Fruit fly (Drosophila melanogaster) whole organism, prepupa: ENCODE measurements around the gene Setd3.

ENCODE experiments used
- Blimp-1 ChIP-seq: fragments of 200-800 bp; sonication (Bioruptor generic); optimal IDR thresholded peaks from 3 replicates; lab custom pipeline; 2017; ENCODE audit warnings: missing biosample characterization, missing genetic modification characterization, mild to moderate bottlenecking, moderate library complexity, missing genetic modification reagents
- CG10631 ChIP-seq: fragments of 200-800 bp; sonication (Bioruptor generic); optimal IDR thresholded peaks from 2 replicates; lab custom pipeline; 2016; ENCODE audit warnings: missing biosample characterization, missing genetic modification characterization
- CG10669 ChIP-seq: fragments of 200-800 bp; sonication (Bioruptor generic); optimal IDR thresholded peaks from 3 replicates; lab custom pipeline; 2018; ENCODE audit warnings: missing biosample characterization, mild to moderate bottlenecking, missing genetic modification characterization, moderate library complexity
- CG11294 ChIP-seq: fragments of 200-800 bp; sonication (Bioruptor generic); IDR thresholded peaks from 2 replicates; pipeline ENCODE4 v1.3.6; 2022; ENCODE audit warnings: missing biosample characterization, missing genetic modification characterization
- CG11902 ChIP-seq: fragments of 200-800 bp; sonication (Bioruptor generic); optimal IDR thresholded peaks from 3 replicates; lab custom pipeline; 2016; ENCODE audit warnings: missing biosample characterization, missing genetic modification characterization
- CG15336 ChIP-seq: fragments of 200-800 bp; sonication (Bioruptor generic); IDR thresholded peaks from 2 replicates; pipeline ENCODE4 v1.3.6; 2022; ENCODE audit warnings: missing biosample characterization, missing genetic modification characterization
- CG1621 ChIP-seq: fragments of 200-800 bp; sonication (Bioruptor generic); optimal IDR thresholded peaks from 3 replicates; lab custom pipeline; 2018; ENCODE audit warnings: missing biosample characterization, mild to moderate bottlenecking, missing genetic modification characterization
- CG16779 ChIP-seq: fragments of 200-800 bp; sonication (Bioruptor generic); optimal IDR thresholded peaks from 3 replicates; lab custom pipeline; 2017; ENCODE audit warnings: missing biosample characterization, mild to moderate bottlenecking, missing genetic modification characterization
- CG3032 ChIP-seq: fragments of 200-800 bp; optimal IDR thresholded peaks from 2 replicates; lab custom pipeline; 2019; ENCODE audit warnings: missing biosample characterization, mild to moderate bottlenecking, missing genetic modification characterization, moderate library complexity
- CG31627 ChIP-seq: fragments of 200-800 bp; sonication (Bioruptor generic); optimal IDR thresholded peaks from 3 replicates; lab custom pipeline; 2016; ENCODE audit warnings: missing biosample characterization, missing genetic modification characterization
- CG32006 ChIP-seq: fragments of 200-800 bp; sonication (Bioruptor generic); optimal IDR thresholded peaks from 3 replicates; lab custom pipeline; 2017; ENCODE audit warnings: missing biosample characterization, mild to moderate bottlenecking, missing genetic modification characterization
- CG34406 ChIP-seq: fragments of 200-800 bp; sonication (Bioruptor generic); optimal IDR thresholded peaks from 3 replicates; lab custom pipeline; 2016; ENCODE audit warnings: missing biosample characterization, missing genetic modification characterization
- CG3919 ChIP-seq: fragments of 200-800 bp; sonication (Bioruptor generic); optimal IDR thresholded peaks from 3 replicates; lab custom pipeline; 2016; ENCODE audit warnings: missing biosample characterization, missing genetic modification characterization
- CG4318 ChIP-seq: fragments of 200-800 bp; sonication (Bioruptor generic); optimal IDR thresholded peaks from 3 replicates; lab custom pipeline; 2017; ENCODE audit warnings: missing biosample characterization, mild to moderate bottlenecking, missing genetic modification characterization
- CG6163 ChIP-seq: fragments of 200-800 bp; sonication (Bioruptor generic); IDR thresholded peaks from 3 replicates; pipeline ENCODE4 v1.3.6; 2022; ENCODE audit warnings: missing biosample characterization, missing genetic modification characterization
- CG6792 ChIP-seq: fragments of 200-800 bp; sonication (Bioruptor generic); optimal IDR thresholded peaks from 3 replicates; lab custom pipeline; 2016; ENCODE audit warnings: missing biosample characterization, missing genetic modification characterization
- CG6808 ChIP-seq: fragments of 200-800 bp; sonication (Bioruptor generic); optimal IDR thresholded peaks from 3 replicates; lab custom pipeline; 2017; ENCODE audit warnings: missing biosample characterization, missing genetic modification characterization, mild to moderate bottlenecking, moderate library complexity, missing genetic modification reagents
- CG6854 ChIP-seq: fragments of 200-800 bp; sonication (Bioruptor generic); optimal IDR thresholded peaks from 2 replicates; lab custom pipeline; 2017; ENCODE audit warnings: missing biosample characterization, mild to moderate bottlenecking, missing genetic modification characterization
- CG7368 ChIP-seq: fragments of 200-800 bp; sonication (Bioruptor generic); optimal IDR thresholded peaks from 3 replicates; lab custom pipeline; 2016; ENCODE audit warnings: missing biosample characterization, missing genetic modification characterization
- CG8319 ChIP-seq: fragments of 200-800 bp; sonication (Bioruptor generic); optimal IDR thresholded peaks from 3 replicates; lab custom pipeline; 2016; ENCODE audit warnings: missing biosample characterization, missing genetic modification characterization
- CG8632 ChIP-seq: fragments of 200-800 bp; sonication (Bioruptor generic); optimal IDR thresholded peaks from 3 replicates; lab custom pipeline; 2016; ENCODE audit warnings: missing biosample characterization, missing genetic modification characterization
- CG9139 ChIP-seq: fragments of 200-800 bp; sonication (Bioruptor generic); optimal IDR thresholded peaks from 3 replicates; lab custom pipeline; 2017; ENCODE audit warnings: missing biosample characterization, mild to moderate bottlenecking, missing genetic modification characterization
- Eip78C ChIP-seq: fragments of 200-800 bp; sonication (Bioruptor generic); peaks from one replicate; lab custom pipeline; 2016; ENCODE audit warnings: missing biosample characterization, missing genetic modification characterization
- Ets21C ChIP-seq: fragments of 200-800 bp; sonication (Bioruptor generic); optimal IDR thresholded peaks from 3 replicates; lab custom pipeline; 2016; ENCODE audit warnings: missing biosample characterization, missing genetic modification characterization
- Ets96B ChIP-seq: fragments of 200-800 bp; optimal IDR thresholded peaks from 2 replicates; lab custom pipeline; 2019; ENCODE audit warnings: missing biosample characterization, mild to moderate bottlenecking, missing genetic modification characterization, moderate library complexity
- Gug ChIP-seq: fragments of 200-800 bp; sonication (Bioruptor generic); IDR thresholded peaks from 2 replicates; pipeline ENCODE4 v1.3.6; 2022; ENCODE audit warnings: missing biosample characterization, missing genetic modification characterization
- Hr38 ChIP-seq: sonication (Bioruptor generic); optimal IDR thresholded peaks from 2 replicates; lab custom pipeline; 2016; ENCODE audit warnings: missing biosample characterization, missing genetic modification characterization
- Hr39 ChIP-seq: fragments of 200-800 bp; sonication (Bioruptor generic); optimal IDR thresholded peaks from 2 replicates; lab custom pipeline; 2016; ENCODE audit warnings: missing biosample characterization, missing genetic modification characterization
- Hr4 ChIP-seq: fragments of 200-800 bp; sonication (Bioruptor generic); optimal IDR thresholded peaks from 3 replicates; lab custom pipeline; 2016; ENCODE audit warnings: missing biosample characterization, missing genetic modification characterization
- Lpt ChIP-seq: fragments of 200-800 bp; sonication (Bioruptor generic); optimal IDR thresholded peaks from 3 replicates; lab custom pipeline; 2016; ENCODE audit warnings: missing biosample characterization, missing genetic modification characterization
- Met ChIP-seq: fragments of 200-800 bp; sonication (Bioruptor generic); optimal IDR thresholded peaks from 3 replicates; lab custom pipeline; 2016; ENCODE audit warnings: missing biosample characterization, missing genetic modification characterization
- OdsH ChIP-seq: fragments of 200-800 bp; sonication (Bioruptor generic); optimal IDR thresholded peaks from 3 replicates; lab custom pipeline; 2016; ENCODE audit warnings: missing biosample characterization, missing genetic modification characterization
- Smox ChIP-seq: fragments of 200-800 bp; sonication (Bioruptor generic); optimal IDR thresholded peaks from 3 replicates; lab custom pipeline; 2016; ENCODE audit warnings: missing biosample characterization, missing genetic modification characterization
- Sox102F ChIP-seq: fragments of 200-800 bp; sonication (Bioruptor generic); optimal IDR thresholded peaks from 2 replicates; lab custom pipeline; 2016; ENCODE audit warnings: missing biosample characterization, mild to moderate bottlenecking, missing genetic modification characterization
- Sox14 ChIP-seq: fragments of 200-800 bp; sonication (Bioruptor generic); optimal IDR thresholded peaks from 3 replicates; lab custom pipeline; 2016; ENCODE audit warnings: missing biosample characterization, missing genetic modification characterization
- Sox15 ChIP-seq: fragments of 200-800 bp; sonication (Bioruptor generic); optimal IDR thresholded peaks from 3 replicates; lab custom pipeline; 2016; ENCODE audit warnings: missing biosample characterization, missing genetic modification characterization
- achi ChIP-seq: fragments of 200-800 bp; sonication (Bioruptor generic); optimal IDR thresholded peaks from 3 replicates; lab custom pipeline; 2016; ENCODE audit warnings: missing biosample characterization, missing genetic modification characterization
- acj6 ChIP-seq: fragments of 200-800 bp; sonication (Bioruptor generic); optimal IDR thresholded peaks from 3 replicates; lab custom pipeline; 2016; ENCODE audit warnings: missing biosample characterization, missing genetic modification characterization
- cyc ChIP-seq: fragments of 200-800 bp; sonication (Bioruptor generic); optimal IDR thresholded peaks from 3 replicates; lab custom pipeline; 2016; ENCODE audit warnings: missing biosample characterization, missing genetic modification characterization
- dac ChIP-seq: fragments of 200-800 bp; sonication (Bioruptor generic); optimal IDR thresholded peaks from 2 replicates; lab custom pipeline; 2017; ENCODE audit warnings: missing biosample characterization, mild to moderate bottlenecking, missing genetic modification characterization
- eg ChIP-seq: fragments of 200-800 bp; sonication (Bioruptor generic); IDR thresholded peaks from 3 replicates; pipeline ENCODE4 v1.3.6; 2022; ENCODE audit warnings: missing biosample characterization, missing genetic modification characterization
- esn ChIP-seq: fragments of 200-800 bp; sonication (Bioruptor generic); optimal IDR thresholded peaks from 2 replicates; lab custom pipeline; 2016; ENCODE audit warnings: missing biosample characterization, mild to moderate bottlenecking, missing genetic modification characterization, moderate library complexity
- fd59A ChIP-seq: fragments of 200-800 bp; sonication (Bioruptor generic); optimal IDR thresholded peaks from 2 replicates; lab custom pipeline; 2017; ENCODE audit warnings: missing biosample characterization, mild to moderate bottlenecking, missing genetic modification characterization, missing genetic modification reagents
- fd85E ChIP-seq: fragments of 200-800 bp; sonication (Bioruptor generic); optimal IDR thresholded peaks from 3 replicates; lab custom pipeline; 2016; ENCODE audit warnings: missing biosample characterization, missing genetic modification characterization
- fkh ChIP-seq: fragments of 200-800 bp; sonication (Bioruptor generic); optimal IDR thresholded peaks from 3 replicates; lab custom pipeline; 2017; ENCODE audit warnings: missing biosample characterization, mild to moderate bottlenecking, missing genetic modification characterization, moderate library complexity
- lz ChIP-seq: fragments of 200-800 bp; sonication (Bioruptor generic); optimal IDR thresholded peaks from 3 replicates; lab custom pipeline; 2016; ENCODE audit warnings: missing biosample characterization, missing genetic modification characterization
- net ChIP-seq: fragments of 200-800 bp; sonication (Bioruptor generic); optimal IDR thresholded peaks from 3 replicates; lab custom pipeline; 2016; ENCODE audit warnings: missing biosample characterization, missing genetic modification characterization
- pdm3 ChIP-seq: fragments of 200-800 bp; sonication (Bioruptor generic); optimal IDR thresholded peaks from 3 replicates; lab custom pipeline; 2016; ENCODE audit warnings: missing biosample characterization, missing genetic modification characterization
- spab ChIP-seq: fragments of 200-800 bp; sonication (Bioruptor generic); optimal IDR thresholded peaks from 2 replicates; lab custom pipeline; 2017; ENCODE audit warnings: missing biosample characterization, mild to moderate bottlenecking, missing genetic modification characterization, missing genetic modification reagents
- ss ChIP-seq, 2 experiments: fragments of 200-800 bp; sonication (Bioruptor generic); optimal IDR thresholded peaks; 2 replicates in 1 of 2; 3 replicates in 1 of 2; lab custom pipeline; 2017 to 2018; ENCODE audit warnings: mild to moderate bottlenecking in 2 of 2, missing biosample characterization in 2 of 2, missing genetic modification characterization in 2 of 2, moderate library complexity in 1 of 2
- svp ChIP-seq: fragments of 200-800 bp; sonication (Bioruptor generic); peaks from one replicate; lab custom pipeline; 2016; ENCODE audit warnings: missing biosample characterization, missing genetic modification characterization
- topi ChIP-seq: fragments of 200-800 bp; sonication (Bioruptor generic); optimal IDR thresholded peaks from 3 replicates; lab custom pipeline; 2016; ENCODE audit warnings: missing biosample characterization, missing genetic modification characterization
- vri ChIP-seq: fragments of 200-800 bp; sonication (Bioruptor generic); optimal IDR thresholded peaks from 3 replicates; lab custom pipeline; 2016; ENCODE audit warnings: missing biosample characterization, mild to moderate bottlenecking, missing genetic modification characterization

Setd3 gene

DNA sequence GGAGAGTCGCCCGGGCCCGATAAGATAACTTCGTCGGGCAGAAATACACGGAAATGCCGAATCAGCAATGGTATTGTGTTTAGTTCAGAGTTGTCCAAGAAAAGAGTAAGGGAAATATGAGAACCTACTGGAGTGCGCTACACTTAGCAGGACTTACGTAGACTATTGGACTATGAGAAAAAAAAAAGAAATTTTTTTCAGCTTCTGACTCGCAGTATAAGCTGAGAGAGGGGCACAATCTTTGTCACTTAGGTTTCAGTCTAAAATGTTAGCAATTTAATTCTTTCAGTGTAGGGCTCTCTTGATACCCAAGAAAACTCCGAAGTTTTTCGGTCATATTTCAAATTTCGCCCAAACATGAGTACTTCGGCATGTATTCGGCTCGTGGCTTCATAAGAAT, 25.2 kb upstream of the Setd3 start:
- TF ChIP-seq pdm3 (peak; percentile 56), acj6 (GFP tag; lab: Kevin White, UChicago) (peak; percentile 48), Hr39 (GFP tag; lab: Kevin White, UChicago) (peak; percentile 88), Lpt (GFP tag; lab: Kevin White, UChicago) (no peak), Ets21C (GFP tag; lab: Kevin White, UChicago) (peak; percentile 81), topi (GFP tag; lab: Kevin White, UChicago) (peak; percentile 86), CG10631 (peak; percentile 39), CG32006 (peak; percentile 27), ss (GFP tag; optimal IDR thresholded peaks at IDR 0.05; lab: Kevin White, UChicago) (no peak), net (peak; percentile 25), CG7368 (GFP tag; lab: Kevin White, UChicago) (no peak), Smox (GFP tag; lab: Kevin White, UChicago) (peak; percentile 83), dac (no peak), svp (GFP tag; lab: Kevin White, UChicago) (peak; percentile 88), CG16779 (tag; lab: Kevin White, UChicago) (no peak), Sox14 (GFP tag; lab: Kevin White, UChicago) (peak; percentile 68), Blimp-1 (GFP tag; lab: Kevin White, UChicago) (peak; percentile 57), Ets96B (tag; lab: Kevin White, UChicago) (no peak), CG10669 (GFP tag; lab: Kevin White, UChicago) (no peak), CG11294 (GFP tag; lab: Robert Waterston, UW) (no peak), CG8319 (GFP tag; lab: Kevin White, UChicago) (peak; percentile 39), achi (GFP tag; lab: Kevin White, UChicago) (peak; percentile 47), CG34406 (GFP tag; lab: Kevin White, UChicago) (peak; percentile 57), CG8632 (GFP tag; lab: Kevin White, UChicago) (peak; percentile 32), CG15336 (GFP tag; lab: Robert Waterston, UW) (0 out of 2 replicates have a peak, but pooled peaks have one; percentile 25), CG6854 (GFP tag; lab: Kevin White, UChicago) (peak; percentile 45), CG31627 (GFP tag; lab: Kevin White, UChicago) (peak; percentile 89), cyc (peak; percentile 86), CG11902 (GFP tag; lab: Kevin White, UChicago) (peak; percentile 32), Hr4 (no peak), Gug (GFP tag; lab: Robert Waterston, UW) (no peak; the same call in 1 of the 2 replicates), Sox15 (peak; percentile 48), CG9139 (GFP tag; lab: Kevin White, UChicago) (no peak), Sox102F (peak; percentile 73), CG6163 (GFP tag; lab: Robert Waterston, UW) (peak; percentile 76), CG1621 (no peak), spab (GFP tag; lab: Kevin White, UChicago) (no peak), Eip78C (GFP tag; lab: Kevin White, UChicago) (peak; percentile 77), CG4318 (GFP tag; lab: Kevin White, UChicago) (no peak), OdsH (GFP tag; lab: Kevin White, UChicago) (peak; percentile 62), lz (peak; percentile 78), Hr38 (GFP tag; lab: Kevin White, UChicago) (no peak), fd59A (GFP tag; lab: Kevin White, UChicago) (no peak), CG3032 (tag; lab: Kevin White, UChicago) (no peak), fd85E (GFP tag; lab: Kevin White, UChicago) (no peak), CG6792 (GFP tag; lab: Kevin White, UChicago) (peak; percentile 63), fkh (GFP tag; lab: Kevin White, UChicago) (no peak), CG3919 (GFP tag; lab: Kevin White, UChicago) (peak; percentile 58), CG6808 (GFP tag; lab: Kevin White, UChicago) (no peak), vri (GFP tag; lab: Kevin White, UChicago) (peak; percentile 76), eg (GFP tag; lab: Robert Waterston, UW) (peak; percentile 40; the same call in 2 of the 3 replicates), Met (GFP tag; lab: Kevin White, UChicago) (peak; percentile 84), esn (GFP tag; lab: Kevin White, UChicago) (peak; percentile 86)
